Fruit fly (Drosophila melanogaster) whole organism, adult: ENCODE data around the gene CG1544.

Experiments
- CG11617 ChIP-seq: fragments of 200-800 bp; sonication (Bioruptor generic); optimal IDR thresholded peaks from 2 replicates; lab custom pipeline; 2017; ENCODE audit warnings: mild to moderate bottlenecking, missing biosample characterization, missing genetic modification reagents, missing genetic modification characterization
- CG14711 ChIP-seq: fragments of 200-800 bp; sonication (Bioruptor generic); optimal IDR thresholded peaks from 2 replicates; lab custom pipeline; 2018; ENCODE audit warnings: missing biosample characterization, mild to moderate bottlenecking, missing genetic modification characterization, moderate library complexity
- CG1620 ChIP-seq: fragments of 200-800 bp; sonication (Bioruptor generic); optimal IDR thresholded peaks from 2 replicates; lab custom pipeline; 2016; ENCODE audit warnings: missing biosample characterization, missing genetic modification characterization
- Crg-1 ChIP-seq: fragments of 200-800 bp; sonication (Bioruptor generic); optimal IDR thresholded peaks from 2 replicates; lab custom pipeline; 2016; ENCODE audit warnings: missing biosample characterization, missing genetic modification characterization
- Hr96 ChIP-seq: fragments of 200-800 bp; sonication (Bioruptor generic); optimal IDR thresholded peaks from 2 replicates; lab custom pipeline; 2016; ENCODE audit warnings: missing biosample characterization, missing genetic modification characterization
- bab1 ChIP-seq: fragments of 200-800 bp; sonication (Bioruptor generic); optimal IDR thresholded peaks from 3 replicates; lab custom pipeline; 2019; ENCODE audit warnings: missing biosample characterization, mild to moderate bottlenecking, missing genetic modification characterization, moderate library complexity
- cic ChIP-seq: fragments of 200-800 bp; sonication (Bioruptor generic); optimal IDR thresholded peaks from 2 replicates; lab custom pipeline; 2017; ENCODE audit warnings: missing biosample characterization, mild to moderate bottlenecking, missing genetic modification characterization, moderate library complexity
- kay ChIP-seq: fragments of 200-800 bp; sonication (Bioruptor generic); peaks from one replicate; lab custom pipeline; 2016; ENCODE audit warnings: missing biosample characterization, missing genetic modification characterization, borderline replicate concordance
- ovo ChIP-seq: fragments of 200-800 bp; sonication (Bioruptor generic); optimal IDR thresholded peaks from 2 replicates; lab custom pipeline; 2016; ENCODE audit warnings: missing biosample characterization, missing genetic modification characterization
- tj ChIP-seq: fragments of 200-800 bp; sonication (Bioruptor generic); optimal IDR thresholded peaks from 3 replicates; lab custom pipeline; 2017; ENCODE audit warnings: missing biosample characterization, mild to moderate bottlenecking, missing genetic modification characterization, moderate library complexity
- toe ChIP-seq: fragments of 200-800 bp; sonication (Bioruptor generic); optimal IDR thresholded peaks from 2 replicates; lab custom pipeline; 2016; ENCODE audit warnings: missing biosample characterization, missing genetic modification characterization

- TF ChIP-seq Crg-1 (GFP tag; lab: Kevin White, UChicago), result peak; percentile 50
- TF ChIP-seq Hr96, result peak; percentile 56
- TF ChIP-seq tj (GFP tag; lab: Kevin White, UChicago), result no peak
- peak; percentile 39 for TF ChIP-seq CG11617
- TF ChIP-seq toe (GFP tag; lab: Kevin White, UChicago), result peak; percentile 76
- peak; percentile 34 for TF ChIP-seq cic (GFP tag; lab: Kevin White, UChicago)
- TF ChIP-seq bab1, result no peak
- TF ChIP-seq kay (GFP tag; lab: Kevin White, UChicago), result peak; percentile 74
- TF ChIP-seq ovo, result peak; percentile 26
- TF ChIP-seq CG14711 (tag; lab: Kevin White, UChicago), result no peak
- TF ChIP-seq CG1620 (GFP tag; lab: Kevin White, UChicago), result peak; percentile 39
Measured at dm6 chr3R:31168968-31169367, 27.7 kb upstream of the CG1544 start, which contains the start of gene stops.
